Worm (Caenorhabditis elegans) whole organism, L4/young adult: Measurements from ENCODE around the gene F52C9.3.

Source experiments
- dao-5 ChIP-seq: sonication (generic microtip); optimal IDR thresholded peaks from 2 replicates; lab custom pipeline; 2016; ENCODE audit warnings: missing genotype, missing genetic modification characterization, moderate library complexity, missing compliant biosample characterization
- him-1 ChIP-seq: sonication (generic microtip); optimal IDR thresholded peaks from 2 replicates; lab custom pipeline; 2016; ENCODE audit warnings: missing genotype, missing genetic modification reagents, missing genetic modification characterization, missing compliant biosample characterization

ce11 chrIII:5334517-5335049 lies 12.9 kb downstream of the F52C9.3 start:
- no peak for TF ChIP-seq dao-5 (tag; lab: Kevin White, UChicago)
- TF ChIP-seq him-1 (tag; lab: Kevin White, UChicago): no peak
